4 fruit fly cellular contexts compared by ENCODE assay signal in genomic region chr2L:18563020-18563546, dm6.
TF ChIP-seq lines count a peak whose summit lies in the region.

No protein-coding gene starts in this region.

TF ChIP-seq in whole organism, adult, 20 proteins besides CTCF, POLR2A, EP300 and RAD21 (continued from another document):
- no peak for TF ChIP-seq cnc (optimal IDR thresholded peaks at IDR 0.05; lab: Kevin White, UChicago)
- no peak for TF ChIP-seq toe (GFP tag; optimal IDR thresholded peaks at IDR 0.05; lab: Kevin White, UChicago)
TF ChIP-seq in whole organism, adult: peak in this region for 12.

TF ChIP-seq in whole organism, embryonic, 481 proteins besides CTCF, POLR2A, EP300 and RAD21 (continued from another document and continues in another):
- TF ChIP-seq CG8290 (GFP tag; optimal IDR thresholded peaks at IDR 0.05; lab: Kevin White, UChicago) (no peak), CG8290 (tag; optimal IDR thresholded peaks at IDR 0.05; lab: Kevin White, UChicago) (peak; percentile 11 to 12), CG6765 (GFP tag; optimal IDR thresholded peaks at IDR 0.05; lab: Kevin White, UChicago) (peak; percentile 40), fd64A (GFP tag; optimal IDR thresholded peaks at IDR 0.05; lab: Kevin White, UChicago) (peak; percentile 23), Abd-B (GFP tag; optimal IDR thresholded peaks at IDR 0.05; lab: Kevin White, UChicago) (no peak), Side (GFP tag; optimal IDR thresholded peaks at IDR 0.05; lab: Kevin White, UChicago) (peak; percentile 37), CrebB (tag; optimal IDR thresholded peaks at IDR 0.05; lab: Kevin White, UChicago) (peak; percentile 68), CG12071 (GFP tag; optimal IDR thresholded peaks at IDR 0.05; lab: Kevin White, UChicago) (peak; percentile 42), BEAF-32 (GFP tag; optimal IDR thresholded peaks at IDR 0.05; lab: Kevin White, UChicago) (no peak), schlank (tag; optimal IDR thresholded peaks at IDR 0.05; lab: Kevin White, UChicago) (no peak), ash1 (GFP tag; optimal IDR thresholded peaks at IDR 0.05; lab: Kevin White, UChicago) (no peak), psq (GFP tag; optimal IDR thresholded peaks at IDR 0.05; lab: Kevin White, UChicago) (peak; percentile 91), ap (GFP tag; IDR thresholded peaks at IDR 0.05; lab: Robert Waterston, UW) (no peak), CG17802 (tag; optimal IDR thresholded peaks at IDR 0.05; lab: Kevin White, UChicago) (no peak), CG43689 (GFP tag; IDR thresholded peaks at IDR 0.05; lab: Robert Waterston, UW) (no peak), CG4707 (GFP tag; optimal IDR thresholded peaks at IDR 0.05; lab: Kevin White, UChicago) (peak; percentile 26), HLH3B (GFP tag; IDR thresholded peaks at IDR 0.05; lab: Robert Waterston, UW) (no peak), ci (GFP tag; IDR thresholded peaks at IDR 0.05; lab: Robert Waterston, UW) (peak; percentile 47; the same call in 2 of the 3 replicates), tap (tag; optimal IDR thresholded peaks at IDR 0.05; lab: Kevin White, UChicago) (peak; percentile 17), lab (GFP tag; optimal IDR thresholded peaks at IDR 0.05; lab: Kevin White, UChicago) (peak; percentile 49), pita (GFP tag; optimal IDR thresholded peaks at IDR 0.05; lab: Kevin White, UChicago) (no peak), so (GFP tag; IDR thresholded peaks at IDR 0.05; lab: Robert Waterston, UW) (peak; percentile 73; the same call in 2 of the 3 replicates), CG13287 (GFP tag; IDR thresholded peaks at IDR 0.05; lab: Robert Waterston, UW; ENCODE audit: partially characterized antibody) (peak; percentile 29; the same call in 1 of the 2 replicates), Fer1 (GFP tag; optimal IDR thresholded peaks at IDR 0.05; lab: Kevin White, UChicago) (peak; percentile 26), CG9797 (GFP tag; optimal IDR thresholded peaks at IDR 0.05; lab: Kevin White, UChicago) (no peak), CG15696 (tag; optimal IDR thresholded peaks at IDR 0.05; lab: Kevin White, UChicago) (no peak), sd (tag; optimal IDR thresholded peaks at IDR 0.05; lab: Kevin White, UChicago) (peak; percentile 70), usp (GFP tag; optimal IDR thresholded peaks at IDR 0.05; lab: Kevin White, UChicago) (no peak), Dll (GFP tag; IDR thresholded peaks at IDR 0.05; lab: Robert Waterston, UW; ENCODE audit: partially characterized antibody) (no peak), Ada2b (GFP tag; IDR thresholded peaks at IDR 0.05; lab: Robert Waterston, UW) (no peak), CG3995 (GFP tag; optimal IDR thresholded peaks at IDR 0.05; lab: Kevin White, UChicago) (no peak), Med (GFP tag; lab: Kevin White, UChicago) (peak; percentile 69), Jarid2 (GFP tag; optimal IDR thresholded peaks at IDR 0.05; lab: Kevin White, UChicago) (peak; percentile 97), ara (GFP tag; IDR thresholded peaks at IDR 0.05; lab: Robert Waterston, UW) (no peak), ssp (GFP tag; IDR thresholded peaks at IDR 0.05; lab: Robert Waterston, UW) (no peak), bsh (GFP tag; optimal IDR thresholded peaks at IDR 0.05; lab: Kevin White, UChicago) (peak in 1 of 2 experiments; percentile 73), CG14965 (GFP tag; optimal IDR thresholded peaks at IDR 0.05; lab: Kevin White, UChicago; ENCODE audit: borderline replicate concordance) (no peak), CG8388 (GFP tag; optimal IDR thresholded peaks at IDR 0.05; lab: Kevin White, UChicago) (no peak), crp (GFP tag; optimal IDR thresholded peaks at IDR 0.05; lab: Kevin White, UChicago) (no peak), Deaf1 (tag; optimal IDR thresholded peaks at IDR 0.05; lab: Kevin White, UChicago) (peak; percentile 50), zfh1 (GFP tag; IDR thresholded peaks at IDR 0.05; lab: Robert Waterston, UW) (no peak), CG10565 (GFP tag; optimal IDR thresholded peaks at IDR 0.05; lab: Kevin White, UChicago) (no peak), Dfd (GFP tag; optimal IDR thresholded peaks at IDR 0.05; lab: Kevin White, UChicago) (no peak), CG17385 (GFP tag; optimal IDR thresholded peaks at IDR 0.05; lab: Kevin White, UChicago) (peak; percentile 40)

TF ChIP-seq in whole organism, prepupa, 60 proteins besides CTCF, POLR2A, EP300 and RAD21 (continued from another document):
- no peak for TF ChIP-seq cyc (GFP tag; optimal IDR thresholded peaks at IDR 0.05; lab: Kevin White, UChicago)
- TF ChIP-seq Sox15 (GFP tag; optimal IDR thresholded peaks at IDR 0.05; lab: Kevin White, UChicago) = no peak
- no peak for TF ChIP-seq Gug (GFP tag; IDR thresholded peaks at IDR 0.05; lab: Robert Waterston, UW)
- no peak for TF ChIP-seq CG8319 (GFP tag; optimal IDR thresholded peaks at IDR 0.05; lab: Kevin White, UChicago)
- TF ChIP-seq CG15336 (GFP tag; IDR thresholded peaks at IDR 0.05; lab: Robert Waterston, UW) = peak; percentile 80
- no peak for TF ChIP-seq fd59A (GFP tag; optimal IDR thresholded peaks at IDR 0.05; lab: Kevin White, UChicago)
- TF ChIP-seq vri (GFP tag; optimal IDR thresholded peaks at IDR 0.05; lab: Kevin White, UChicago) = peak; percentile 60
- no peak for TF ChIP-seq Blimp-1 (GFP tag; optimal IDR thresholded peaks at IDR 0.05; lab: Kevin White, UChicago)
- peak; percentile 53 for TF ChIP-seq net (GFP tag; optimal IDR thresholded peaks at IDR 0.05; lab: Kevin White, UChicago)
- no peak for TF ChIP-seq esn (GFP tag; optimal IDR thresholded peaks at IDR 0.05; lab: Kevin White, UChicago)
- no peak for TF ChIP-seq Hr39 (GFP tag; optimal IDR thresholded peaks at IDR 0.05; lab: Kevin White, UChicago)
- peak; percentile 33 for TF ChIP-seq CG3032 (tag; optimal IDR thresholded peaks at IDR 0.05; lab: Kevin White, UChicago)
- peak; percentile 66 for TF ChIP-seq Sox14 (GFP tag; optimal IDR thresholded peaks at IDR 0.05; lab: Kevin White, UChicago)
- TF ChIP-seq Ets96B (tag; optimal IDR thresholded peaks at IDR 0.05; lab: Kevin White, UChicago) = peak; percentile 25
- TF ChIP-seq Eip78C (GFP tag; lab: Kevin White, UChicago) = peak; percentile 71
- TF ChIP-seq CG11902 (GFP tag; optimal IDR thresholded peaks at IDR 0.05; lab: Kevin White, UChicago) = no peak
- TF ChIP-seq Ets21C (GFP tag; optimal IDR thresholded peaks at IDR 0.05; lab: Kevin White, UChicago) = no peak
- peak; percentile 61 for TF ChIP-seq spab (GFP tag; optimal IDR thresholded peaks at IDR 0.05; lab: Kevin White, UChicago)
- TF ChIP-seq Hr4 (GFP tag; optimal IDR thresholded peaks at IDR 0.05; lab: Kevin White, UChicago) = no peak
- TF ChIP-seq svp (GFP tag; lab: Kevin White, UChicago) = peak; percentile 94
- peak; percentile 21 for TF ChIP-seq CG10669 (GFP tag; optimal IDR thresholded peaks at IDR 0.05; lab: Kevin White, UChicago)
- peak; percentile 35 for TF ChIP-seq CG9139 (GFP tag; optimal IDR thresholded peaks at IDR 0.05; lab: Kevin White, UChicago)
- TF ChIP-seq CG6276 (GFP tag; optimal IDR thresholded peaks at IDR 0.05; lab: Kevin White, UChicago) = peak; percentile 82
- TF ChIP-seq Sox102F (GFP tag; optimal IDR thresholded peaks at IDR 0.05; lab: Kevin White, UChicago) = peak; percentile 26
- no peak for TF ChIP-seq CG31627 (GFP tag; optimal IDR thresholded peaks at IDR 0.05; lab: Kevin White, UChicago)
- TF ChIP-seq Met (GFP tag; optimal IDR thresholded peaks at IDR 0.05; lab: Kevin White, UChicago) = no peak
- peak; percentile 15 for TF ChIP-seq dsx (GFP tag; optimal IDR thresholded peaks at IDR 0.05; lab: Kevin White, UChicago; ENCODE audit: poor library complexity, severe bottlenecking)
- peak; percentile 59 for TF ChIP-seq CG1621 (tag; optimal IDR thresholded peaks at IDR 0.05; lab: Kevin White, UChicago)
- TF ChIP-seq CG16779 (tag; optimal IDR thresholded peaks at IDR 0.05; lab: Kevin White, UChicago) = peak; percentile 83
- peak; percentile 65 to 76 for TF ChIP-seq ss (GFP tag; optimal IDR thresholded peaks at IDR 0.05; lab: Kevin White, UChicago)
- peak; percentile 79 for TF ChIP-seq CG6854 (GFP tag; optimal IDR thresholded peaks at IDR 0.05; lab: Kevin White, UChicago)
- peak; percentile 81 for TF ChIP-seq CG8119 (GFP tag; IDR thresholded peaks at IDR 0.05; lab: Robert Waterston, UW)
- no peak for TF ChIP-seq salr (GFP tag; optimal IDR thresholded peaks at IDR 0.05; lab: Kevin White, UChicago)
- no peak for TF ChIP-seq pdm3 (GFP tag; optimal IDR thresholded peaks at IDR 0.05; lab: Kevin White, UChicago)
- TF ChIP-seq CG6163 (GFP tag; IDR thresholded peaks at IDR 0.05; lab: Robert Waterston, UW) = peak; percentile 85; the same call in 2 of the 3 replicates
- no peak for TF ChIP-seq CG8632 (GFP tag; optimal IDR thresholded peaks at IDR 0.05; lab: Kevin White, UChicago)
- TF ChIP-seq CG7368 (GFP tag; optimal IDR thresholded peaks at IDR 0.05; lab: Kevin White, UChicago) = peak; percentile 29
- TF ChIP-seq dac (GFP tag; optimal IDR thresholded peaks at IDR 0.05; lab: Kevin White, UChicago) = no peak

TF ChIP-seq in whole organism, wandering third instar larva, 38 proteins besides CTCF, POLR2A, EP300 and RAD21 (continued from another document):
- TF ChIP-seq usp (GFP tag; optimal IDR thresholded peaks at IDR 0.05; lab: Kevin White, UChicago) (no peak), br (GFP tag; optimal IDR thresholded peaks at IDR 0.05; lab: Kevin White, UChicago) (peak; percentile 15), Abd-B (GFP tag; optimal IDR thresholded peaks at IDR 0.05; lab: Kevin White, UChicago) (no peak), Sp1 (GFP tag; optimal IDR thresholded peaks at IDR 0.05; lab: Kevin White, UChicago) (peak; percentile 56), Hnf4 (GFP tag; optimal IDR thresholded peaks at IDR 0.05; lab: Kevin White, UChicago) (peak; percentile 45), jim (GFP tag; optimal IDR thresholded peaks at IDR 0.05; lab: Kevin White, UChicago) (no peak), rgr (GFP tag; optimal IDR thresholded peaks at IDR 0.05; lab: Kevin White, UChicago) (peak; percentile 30)
